5 fruit fly cellular contexts compared by ENCODE assay signal in genomic region chr4:571504-572268, dm6.
TF ChIP-seq lines count a peak whose summit lies in the region.

ND-49 (minus strand) TSS chr4:571554.
Ephrin (plus strand) TSS chr4:571755.

- TF ChIP-seq CTCF in whole organism, embryonic (GFP tag; optimal IDR thresholded peaks at IDR 0.05; lab: Kevin White, UChicago), result no peak

TF ChIP-seq in whole organism, adult, 20 proteins besides CTCF, POLR2A, EP300 and RAD21:
- TF ChIP-seq CG7045 (GFP tag; optimal IDR thresholded peaks at IDR 0.05; lab: Kevin White, UChicago) (no peak), toe (GFP tag; optimal IDR thresholded peaks at IDR 0.05; lab: Kevin White, UChicago) (no peak), CG11617 (GFP tag; optimal IDR thresholded peaks at IDR 0.05; lab: Kevin White, UChicago) (no peak), kay (GFP tag; lab: Kevin White, UChicago; ENCODE audit: borderline replicate concordance) (peak; percentile 78), Mnt (GFP tag; optimal IDR thresholded peaks at IDR 0.05; lab: Kevin White, UChicago) (no peak), cnc (optimal IDR thresholded peaks at IDR 0.05; lab: Kevin White, UChicago) (no peak), bab1 (GFP tag; optimal IDR thresholded peaks at IDR 0.05; lab: Kevin White, UChicago) (peak; percentile 49)
TF ChIP-seq in whole organism, adult: peak in this region for 2.

TF ChIP-seq in whole organism, embryonic, 481 proteins besides CTCF, POLR2A, EP300 and RAD21 (continues in another document):
- no peak for TF ChIP-seq CG1529 (GFP tag; optimal IDR thresholded peaks at IDR 0.05; lab: Kevin White, UChicago)
- no peak for TF ChIP-seq CG14965 (GFP tag; optimal IDR thresholded peaks at IDR 0.05; lab: Kevin White, UChicago; ENCODE audit: borderline replicate concordance)
- no peak for TF ChIP-seq CG8944 (GFP tag; optimal IDR thresholded peaks at IDR 0.05; lab: Kevin White, UChicago)
- no peak for TF ChIP-seq bigmax (GFP tag; optimal IDR thresholded peaks at IDR 0.05; lab: Kevin White, UChicago)
- TF ChIP-seq H15 (GFP tag; IDR thresholded peaks at IDR 0.05; lab: Robert Waterston, UW), result no peak
- TF ChIP-seq CG2712 (tag; optimal IDR thresholded peaks at IDR 0.05; lab: Kevin White, UChicago), result no peak
- TF ChIP-seq tin (GFP tag; optimal IDR thresholded peaks at IDR 0.05; lab: Kevin White, UChicago), result no peak
- TF ChIP-seq Hmr (GFP tag; optimal IDR thresholded peaks at IDR 0.05; lab: Kevin White, UChicago), result no peak
- no peak for TF ChIP-seq dm (GFP tag; optimal IDR thresholded peaks at IDR 0.05; lab: Kevin White, UChicago)
- no peak for TF ChIP-seq Lpt (GFP tag; optimal IDR thresholded peaks at IDR 0.05; lab: Kevin White, UChicago)
- TF ChIP-seq yki (optimal IDR thresholded peaks at IDR 0.05; lab: Kevin White, UChicago), result no peak
- TF ChIP-seq Hmx (GFP tag; optimal IDR thresholded peaks at IDR 0.05; lab: Kevin White, UChicago), result no peak
- TF ChIP-seq CG7987 (GFP tag; optimal IDR thresholded peaks at IDR 0.05; lab: Kevin White, UChicago), result no peak
- TF ChIP-seq eve (GFP tag; optimal IDR thresholded peaks at IDR 0.05; lab: Kevin White, UChicago), result no peak
- peak; percentile 96 for TF ChIP-seq CG17802 (tag; optimal IDR thresholded peaks at IDR 0.05; lab: Kevin White, UChicago)
- no peak for TF ChIP-seq Rx (GFP tag; IDR thresholded peaks at IDR 0.05; lab: Robert Waterston, UW)
- no peak for TF ChIP-seq twi (tag; optimal IDR thresholded peaks at IDR 0.05; lab: Kevin White, UChicago)
- TF ChIP-seq Trl (optimal IDR thresholded peaks at IDR 0.05; lab: Kevin White, UChicago), result no peak
- no peak for TF ChIP-seq Trl (GFP tag; optimal IDR thresholded peaks at IDR 0.05; lab: Kevin White, UChicago)
- TF ChIP-seq pb (GFP tag; optimal IDR thresholded peaks at IDR 0.05; lab: Kevin White, UChicago), result no peak
- TF ChIP-seq Abd-B (GFP tag; optimal IDR thresholded peaks at IDR 0.05; lab: Kevin White, UChicago), result no peak
- TF ChIP-seq CG13123 (GFP tag; optimal IDR thresholded peaks at IDR 0.05; lab: Kevin White, UChicago), result no peak

TF ChIP-seq in whole organism, prepupa, 60 proteins besides CTCF, POLR2A, EP300 and RAD21:
- TF ChIP-seq acj6 (GFP tag; optimal IDR thresholded peaks at IDR 0.05; lab: Kevin White, UChicago) (no peak), Blimp-1 (GFP tag; optimal IDR thresholded peaks at IDR 0.05; lab: Kevin White, UChicago) (no peak), CG6854 (GFP tag; optimal IDR thresholded peaks at IDR 0.05; lab: Kevin White, UChicago) (no peak), vri (GFP tag; optimal IDR thresholded peaks at IDR 0.05; lab: Kevin White, UChicago) (peak; percentile 7), spab (GFP tag; optimal IDR thresholded peaks at IDR 0.05; lab: Kevin White, UChicago) (no peak), CG6792 (GFP tag; optimal IDR thresholded peaks at IDR 0.05; lab: Kevin White, UChicago) (no peak), CG8119 (GFP tag; IDR thresholded peaks at IDR 0.05; lab: Robert Waterston, UW) (no peak), Eip78C (GFP tag; lab: Kevin White, UChicago) (peak; percentile 69)
TF ChIP-seq in whole organism, prepupa: peak in this region for 2.

TF ChIP-seq in whole organism, pupa, 21 proteins besides CTCF, POLR2A, EP300 and RAD21:
- TF ChIP-seq D1 (tag; optimal IDR thresholded peaks at IDR 0.05; lab: Kevin White, UChicago), result peak; percentile 16
- TF ChIP-seq CG8301 (tag; optimal IDR thresholded peaks at IDR 0.05; lab: Kevin White, UChicago), result no peak
- peak; percentile 7 for TF ChIP-seq Pif1A (GFP tag; optimal IDR thresholded peaks at IDR 0.05; lab: Kevin White, UChicago)

TF ChIP-seq in whole organism, wandering third instar larva, 38 proteins besides CTCF, POLR2A, EP300 and RAD21:
- TF ChIP-seq usp (GFP tag; optimal IDR thresholded peaks at IDR 0.05; lab: Kevin White, UChicago), result no peak
- TF ChIP-seq brk (GFP tag; optimal IDR thresholded peaks at IDR 0.05; lab: Kevin White, UChicago), result peak; percentile 22
- TF ChIP-seq Hr83 (GFP tag; optimal IDR thresholded peaks at IDR 0.05; lab: Kevin White, UChicago; ENCODE audit: poor library complexity, severe bottlenecking), result no peak
- TF ChIP-seq ey (GFP tag; optimal IDR thresholded peaks at IDR 0.05; lab: Kevin White, UChicago), result no peak
- no peak for TF ChIP-seq HLH106 (tag; optimal IDR thresholded peaks at IDR 0.05; lab: Kevin White, UChicago)
- TF ChIP-seq woc (GFP tag; optimal IDR thresholded peaks at IDR 0.05; lab: Kevin White, UChicago), result peak; percentile 3
- TF ChIP-seq Abd-B (GFP tag; optimal IDR thresholded peaks at IDR 0.05; lab: Kevin White, UChicago), result no peak
TF ChIP-seq in whole organism, wandering third instar larva: peak in this region for 2.
